Worm (Caenorhabditis elegans) whole organism, L3 larva: Measurements from ENCODE around the gene C02F5.2.

Experiments used
- R02D3.7 ChIP-seq: fragments of 150-350 bp; optimal IDR thresholded peaks from 2 replicates; lab custom pipeline; 2014; ENCODE audit warnings: missing biosample characterization, missing genetic modification characterization
- ama-1 ChIP-seq: fragments of 150-350 bp; optimal IDR thresholded peaks from 2 replicates; lab custom pipeline; 2018
- eor-1 ChIP-seq, 2 experiments: fragments of 150-350 bp; optimal IDR thresholded peaks; 2 replicates each; lab custom pipeline; 2014 to 2018; ENCODE audit warnings: missing biosample characterization in 2 of 2, missing genetic modification characterization in 2 of 2
- fkh-2 ChIP-seq: fragments of 150-350 bp; optimal IDR thresholded peaks from 2 replicates; lab custom pipeline; 2014; ENCODE audit warnings: missing biosample characterization, missing genetic modification reagents, missing genetic modification characterization
- nhr-43 ChIP-seq: sonication (generic microtip); optimal IDR thresholded peaks from 2 replicates; lab custom pipeline; 2016; ENCODE audit warnings: mild to moderate bottlenecking, missing genetic modification characterization, missing compliant biosample characterization; ENCODE audit not compliant: poor library complexity, severe bottlenecking
- nhr-77 ChIP-seq: fragments of 150-350 bp; optimal IDR thresholded peaks from 2 replicates; lab custom pipeline; 2014; ENCODE audit warnings: missing biosample characterization, missing genetic modification characterization
- pha-4 ChIP-seq: fragments of 150-350 bp; optimal IDR thresholded peaks from 2 replicates; lab custom pipeline; 2014; ENCODE audit warnings: missing biosample characterization, missing genetic modification reagents, missing genetic modification characterization
- pqm-1 ChIP-seq: fragments of 150-350 bp; optimal IDR thresholded peaks from 2 replicates; lab custom pipeline; 2017; ENCODE audit warnings: missing biosample characterization, missing genetic modification characterization, inconsistent platforms
- sea-2 ChIP-seq: fragments of 150-350 bp; sonication (generic microtip); optimal IDR thresholded peaks from 4 replicates; lab custom pipeline; 2014; ENCODE audit warnings: missing biosample characterization, missing genetic modification reagents, missing genetic modification characterization
- skn-1 ChIP-seq: fragments of 150-350 bp; optimal IDR thresholded peaks from 2 replicates; lab custom pipeline; 2014; ENCODE audit warnings: missing biosample characterization, missing genetic modification characterization
- unc-62 ChIP-seq: fragments of 150-350 bp; sonication (generic microtip); optimal IDR thresholded peaks from 4 replicates; lab custom pipeline; 2014; ENCODE audit warnings: missing biosample characterization, missing genetic modification reagents, missing genetic modification characterization
- ztf-4 ChIP-seq: fragments of 150-350 bp; optimal IDR thresholded peaks from 2 replicates; lab custom pipeline; 2014; ENCODE audit warnings: missing biosample characterization, missing genetic modification characterization

- TF ChIP-seq unc-62 (GFP tag; lab: Kevin White, UChicago) (no peak), skn-1 (tag; lab: Kevin White, UChicago) (no peak), ztf-4 (no peak), pha-4 (tag; lab: Kevin White, UChicago) (no peak), pqm-1 (tag; lab: Kevin White, UChicago) (no peak), eor-1 (tag; optimal IDR thresholded peaks at IDR 0.05; lab: Kevin White, UChicago) (no peak), nhr-43 (tag; lab: Kevin White, UChicago) (no peak), fkh-2 (tag; lab: Kevin White, UChicago) (no peak), sea-2 (GFP tag; lab: Kevin White, UChicago) (no peak), ama-1 (no peak), nhr-77 (tag; lab: Kevin White, UChicago) (no peak), R02D3.7 (no peak)
Measured at ce11 chrIII:8247051-8247450, 2.4 kb upstream of the C02F5.2 start, which contains the start of gene C02F5.13.
